Worm (Caenorhabditis elegans): ENCODE results near the gene metl-18.

Gene metl-18

DNA sequence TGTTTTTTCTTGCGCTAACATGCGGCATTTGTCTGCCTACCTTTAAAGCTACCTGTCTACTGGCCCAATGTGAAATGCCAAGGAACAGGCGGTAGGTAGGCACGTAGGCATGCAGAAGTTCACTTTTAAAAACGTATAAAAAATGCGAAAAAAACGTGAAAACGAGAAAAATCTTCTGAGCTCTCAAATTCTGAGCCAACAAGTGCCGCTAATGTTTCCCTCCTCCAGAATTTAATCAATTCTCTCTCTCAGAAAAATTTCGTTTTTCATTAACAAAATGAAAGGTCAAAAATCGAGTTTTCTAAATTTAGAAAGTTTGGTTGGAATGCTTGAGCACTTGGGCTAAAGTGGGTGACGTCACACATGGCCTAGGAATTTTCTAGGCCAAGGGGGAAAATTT lies 43.1 kb upstream of the metl-18 start:
- TF ChIP-seq F13H6.1 (tag; optimal IDR thresholded peaks at IDR 0.05) = no peak
- TF ChIP-seq K09A11.1 (tag; optimal IDR thresholded peaks at IDR 0.05; ENCODE audit: insufficient read depth) = no peak
- no peak for TF ChIP-seq nfya-1 (tag; optimal IDR thresholded peaks at IDR 0.05)
- TF ChIP-seq ceh-22 (tag; optimal IDR thresholded peaks at IDR 0.05) = no peak
- TF ChIP-seq ceh-14 (tag; optimal IDR thresholded peaks at IDR 0.05) = no peak
- TF ChIP-seq fkh-10 (GFP tag; optimal IDR thresholded peaks at IDR 0.05) = no peak
- no peak for TF ChIP-seq unc-42 (tag; optimal IDR thresholded peaks at IDR 0.05)
- TF ChIP-seq pat-9 (tag; optimal IDR thresholded peaks at IDR 0.05) = no peak

ce11 chrIII:3389426-3390020 lies 36.0 kb upstream of the metl-18 start, which contains the start of the genes elmd-1 and hecw-1:
Gene elmd-1 (plus strand): TSS chrIII:3389919.
Gene hecw-1 (minus strand): TSS chrIII:3389970.
- TF ChIP-seq unc-42 (tag; optimal IDR thresholded peaks at IDR 0.05) = no peak
- TF ChIP-seq sdc-2 (tag; optimal IDR thresholded peaks at IDR 0.05) = no peak
- TF ChIP-seq nfya-1 (tag; optimal IDR thresholded peaks at IDR 0.05) = peak; percentile 22
- TF ChIP-seq T23F11.4 (GFP tag; optimal IDR thresholded peaks at IDR 0.05) = no peak
- peak; percentile 26 for TF ChIP-seq ceh-31 (tag; optimal IDR thresholded peaks at IDR 0.05)
- TF ChIP-seq lim-6 (tag; optimal IDR thresholded peaks at IDR 0.05) = no peak
- TF ChIP-seq ceh-19 (GFP tag; optimal IDR thresholded peaks at IDR 0.05) = peak; percentile 3
- TF ChIP-seq ceh-14 (tag; optimal IDR thresholded peaks at IDR 0.05) = no peak
- TF ChIP-seq unc-55 (GFP tag; optimal IDR thresholded peaks at IDR 0.05) = peak; percentile 70
- TF ChIP-seq C38D4.7 (GFP tag; optimal IDR thresholded peaks at IDR 0.05) = peak; percentile 24
- no peak for TF ChIP-seq sox-2 (GFP tag; IDR thresholded peaks at IDR 0.05)
- TF ChIP-seq tbx-2 (tag; optimal IDR thresholded peaks at IDR 0.05) = peak; percentile 63
- TF ChIP-seq ama-1 (optimal IDR thresholded peaks at IDR 0.05) = no peak
- TF ChIP-seq ceh-22 (tag; optimal IDR thresholded peaks at IDR 0.05) = no peak
- no peak for TF ChIP-seq nhr-232 (tag; optimal IDR thresholded peaks at IDR 0.05)
- no peak for TF ChIP-seq K02D7.2 (tag; optimal IDR thresholded peaks at IDR 0.05)
- peak; percentile 31 for TF ChIP-seq che-1 (tag; optimal IDR thresholded peaks at IDR 0.05)
- TF ChIP-seq ceh-18 (tag; optimal IDR thresholded peaks at IDR 0.05) = peak; percentile 39
- no peak for TF ChIP-seq F13H6.1 (tag; optimal IDR thresholded peaks at IDR 0.05)

- TF ChIP-seq hlh-15 (tag; optimal IDR thresholded peaks at IDR 0.05) (no peak), pha-4 (tag; optimal IDR thresholded peaks at IDR 0.05) (no peak), C38D4.7 (GFP tag; optimal IDR thresholded peaks at IDR 0.05) (no peak), nhr-232 (tag; optimal IDR thresholded peaks at IDR 0.05) (no peak), elt-2 (tag; optimal IDR thresholded peaks at IDR 0.05) (no peak)
Observed at ce11 chrIII:3390144-3390543, 35.4 kb upstream of the metl-18 start.

DNA sequence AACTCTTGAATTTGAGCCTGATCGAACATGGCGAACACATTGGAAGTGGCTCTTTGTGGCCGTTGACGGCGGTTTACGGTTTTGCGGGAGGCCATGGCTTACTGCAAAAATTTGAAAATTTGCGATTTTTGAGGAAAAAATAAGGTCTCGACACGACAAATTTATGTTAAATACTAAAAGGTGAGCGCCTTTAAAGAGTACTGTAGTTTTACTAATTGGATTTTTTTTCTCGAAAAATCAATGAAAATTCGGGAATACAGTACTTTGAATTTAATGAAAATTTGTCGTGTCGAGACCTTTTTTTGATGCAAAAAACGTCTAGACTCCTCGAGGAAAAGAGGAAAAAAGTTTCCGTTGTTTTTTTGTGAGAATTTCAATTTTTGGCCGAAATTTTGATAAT lies 31.9 kb upstream of the metl-18 start, which contains the start of gene mlc-4:
Gene mlc-4, minus strand, starts transcription at position 101 of the 400 bp plus-strand sequence.
- TF ChIP-seq npax-4 (tag; optimal IDR thresholded peaks at IDR 0.05) (no peak), sdc-2 (tag; optimal IDR thresholded peaks at IDR 0.05) (no peak), unc-86 (tag; optimal IDR thresholded peaks at IDR 0.05) (no peak), dve-1 (tag; optimal IDR thresholded peaks at IDR 0.05) (no peak), ttx-3 (tag; optimal IDR thresholded peaks at IDR 0.05) (no peak), C08G9.2 (tag; optimal IDR thresholded peaks at IDR 0.05) (no peak), nhr-11 (tag; optimal IDR thresholded peaks at IDR 0.05) (no peak), che-1 (tag; optimal IDR thresholded peaks at IDR 0.05) (no peak), ceh-34 (tag; optimal IDR thresholded peaks at IDR 0.05) (no peak), eyg-1 (tag; optimal IDR thresholded peaks at IDR 0.05) (no peak), nhr-232 (tag; optimal IDR thresholded peaks at IDR 0.05) (no peak), ama-1 (optimal IDR thresholded peaks at IDR 0.05) (no peak), tbx-2 (tag; optimal IDR thresholded peaks at IDR 0.05) (no peak), fax-1 (tag; optimal IDR thresholded peaks at IDR 0.05) (no peak), ceh-2 (tag; optimal IDR thresholded peaks at IDR 0.05) (no peak), pha-2 (tag; optimal IDR thresholded peaks at IDR 0.05) (no peak), pha-4 (tag; optimal IDR thresholded peaks at IDR 0.05) (no peak)
